Fruit fly (Drosophila melanogaster): ENCODE measurements around the gene Bet3.

- TF ChIP-seq ttk (optimal IDR thresholded peaks at IDR 0.05) (no peak), h (optimal IDR thresholded peaks at IDR 0.05) (no peak), Sin3A (optimal IDR thresholded peaks at IDR 0.05) (no peak)
Measured at dm6 chr3L:9401354-9402156, 40.5 kb downstream of the Bet3 start.

Measured in Kc167 (cell line).